Worm (Caenorhabditis elegans): ENCODE results near the gene C04C11.1.

DNA sequence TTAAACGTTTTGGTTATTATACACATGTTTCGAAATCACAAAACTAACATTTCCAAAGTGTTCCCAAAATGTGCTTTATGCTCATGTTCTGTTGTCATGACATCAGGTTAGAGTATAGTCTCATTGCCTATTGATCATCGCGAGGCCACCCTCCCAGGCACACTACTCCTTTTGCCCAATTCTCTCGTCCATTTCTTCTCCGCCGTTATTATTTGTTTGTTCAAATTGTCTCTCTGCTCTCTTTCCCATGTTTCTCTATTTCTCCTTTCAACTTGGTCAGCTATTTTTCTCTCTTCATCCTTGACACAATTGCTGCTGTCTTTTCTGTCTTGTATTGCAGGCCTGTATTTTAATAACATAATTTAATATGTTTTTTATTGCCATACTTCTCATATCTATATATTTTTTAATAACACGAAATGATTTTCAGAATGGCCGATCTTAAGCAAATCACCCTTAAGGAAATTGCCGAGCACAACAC lies 18.9 kb upstream of the C04C11.1 start, which contains the start of gene cytb-5.1:
- TF ChIP-seq snpc-4 (tag; optimal IDR thresholded peaks at IDR 0.05): no peak
- no peak for TF ChIP-seq F10B5.3 (tag; optimal IDR thresholded peaks at IDR 0.05)
- TF ChIP-seq ama-1 (optimal IDR thresholded peaks at IDR 0.05): no peak
- TF ChIP-seq mep-1 (tag; optimal IDR thresholded peaks at IDR 0.05): peak; percentile 67
- TF ChIP-seq unc-62 (GFP tag; optimal IDR thresholded peaks at IDR 0.05 in 1 of 2): peak in 1 of 2 experiments; percentile 70
- no peak for TF ChIP-seq unc-62 (tag; optimal IDR thresholded peaks at IDR 0.05)
- no peak for TF ChIP-seq nhr-237 (tag; optimal IDR thresholded peaks at IDR 0.05)
- no peak for TF ChIP-seq F44E2.7 (GFP tag; IDR thresholded peaks at IDR 0.05)
- no peak for TF ChIP-seq lin-39 (tag; optimal IDR thresholded peaks at IDR 0.05)
- TF ChIP-seq ces-1 (GFP tag; optimal IDR thresholded peaks at IDR 0.05): no peak
- TF ChIP-seq tag-97 (GFP tag; IDR thresholded peaks at IDR 0.05): no peak
- TF ChIP-seq ceh-32 (tag; optimal IDR thresholded peaks at IDR 0.05; ENCODE audit: poor library complexity): no peak
- TF ChIP-seq daf-8 (GFP tag; IDR thresholded peaks at IDR 0.05): no peak
- no peak for TF ChIP-seq aly-2 (tag; optimal IDR thresholded peaks at IDR 0.05)
- no peak for TF ChIP-seq nhr-10 (tag; optimal IDR thresholded peaks at IDR 0.05)
